Worm (Caenorhabditis elegans) whole organism, L4 larva: ENCODE measurements around the gene C07A12.18.

ENCODE experiments used
- F10B5.3 ChIP-seq: sonication (generic microtip); optimal IDR thresholded peaks from 2 replicates; lab custom pipeline; 2016; ENCODE audit warnings: mild to moderate bottlenecking, missing genetic modification characterization, missing compliant biosample characterization
- F26F4.8 ChIP-seq: fragments of 200-800 bp; sonication (Bioruptor generic); conservative IDR thresholded peaks from 2 replicates; pipeline ENCODE4 v1.3.6; 2022; ENCODE audit warnings: missing genetic modification characterization, missing compliant biosample characterization
- F37D6.2 ChIP-seq: sonication (generic microtip); optimal IDR thresholded peaks from 2 replicates; lab custom pipeline; 2016; ENCODE audit warnings: mild to moderate bottlenecking, missing genetic modification characterization, missing compliant biosample characterization
- F44E2.7 ChIP-seq: fragments of 200-800 bp; sonication (Bioruptor generic); IDR thresholded peaks from 2 replicates; pipeline ENCODE4 v2.1.2; 2022; ENCODE audit warnings: missing genetic modification characterization, missing compliant biosample characterization
- Y48G9A.11 ChIP-seq: fragments of 200-800 bp; sonication (Bioruptor generic); IDR thresholded peaks from 2 replicates; pipeline ENCODE4 v1.3.6; 2022; ENCODE audit warnings: missing genetic modification reagents, missing genetic modification characterization, missing compliant biosample characterization
- Y5F2A.4 ChIP-seq: fragments of 200-800 bp; sonication (Bioruptor generic); optimal IDR thresholded peaks from 2 replicates; lab custom pipeline; 2018; ENCODE audit warnings: mild to moderate bottlenecking, missing genetic modification characterization, missing compliant biosample characterization
- Y75B8A.6 ChIP-seq: fragments of 200-800 bp; sonication (Bioruptor generic); IDR thresholded peaks from 2 replicates; pipeline ENCODE4 v1.3.6; 2022; ENCODE audit warnings: missing genetic modification reagents, missing genetic modification characterization, missing compliant biosample characterization
- ama-1 ChIP-seq: fragments of 150-350 bp; optimal IDR thresholded peaks from 2 replicates; lab custom pipeline; 2014; ENCODE audit warnings: inconsistent platforms, mixed read lengths
- arid-1 ChIP-seq: fragments of 200-800 bp; sonication (Bioruptor generic); conservative IDR thresholded peaks from 2 replicates; pipeline ENCODE4 v1.3.6; 2022; ENCODE audit warnings: missing genetic modification reagents, missing genetic modification characterization, missing compliant biosample characterization
- attf-4 ChIP-seq: sonication (generic microtip); optimal IDR thresholded peaks from 3 replicates; lab custom pipeline; 2017; ENCODE audit warnings: missing biosample characterization, missing genetic modification characterization
- ceh-32 ChIP-seq: sonication (generic microtip); optimal IDR thresholded peaks from 2 replicates; lab custom pipeline; 2016; ENCODE audit warnings: mild to moderate bottlenecking, missing genetic modification characterization, missing compliant biosample characterization; ENCODE audit not compliant: poor library complexity
- ceh-44 ChIP-seq: fragments of 200-800 bp; sonication (Bioruptor generic); IDR thresholded peaks from 2 replicates; pipeline ENCODE4 v1.3.6; 2022; ENCODE audit warnings: missing genetic modification reagents, missing genetic modification characterization, missing compliant biosample characterization
- ceh-62 ChIP-seq: sonication (generic microtip); optimal IDR thresholded peaks from 2 replicates; lab custom pipeline; 2017; ENCODE audit warnings: missing biosample characterization, missing genetic modification characterization
- cey-2 ChIP-seq: sonication (generic microtip); optimal IDR thresholded peaks from 3 replicates; lab custom pipeline; 2017; ENCODE audit warnings: missing genetic modification characterization, mild to moderate bottlenecking, missing compliant biosample characterization, antibody characterized with exemption, borderline replicate concordance; ENCODE audit not compliant: insufficient read depth
- ctbp-1 ChIP-seq: fragments of 200-800 bp; sonication (Bioruptor generic); IDR thresholded peaks from 2 replicates; pipeline ENCODE4 v1.3.6; 2022; ENCODE audit warnings: missing genetic modification reagents, missing genetic modification characterization, missing compliant biosample characterization
- dmd-6 ChIP-seq: fragments of 200-800 bp; sonication (Bioruptor generic); IDR thresholded peaks from 2 replicates; pipeline ENCODE4 v1.3.6; 2022; ENCODE audit warnings: missing genetic modification reagents, missing genetic modification characterization, missing compliant biosample characterization
- dmd-9 ChIP-seq: fragments of 200-800 bp; sonication (Bioruptor generic); IDR thresholded peaks from 2 replicates; pipeline ENCODE4 v1.3.6; 2022; ENCODE audit warnings: missing genetic modification reagents, missing genetic modification characterization, missing compliant biosample characterization
- gei-8 ChIP-seq: fragments of 200-800 bp; sonication (Bioruptor generic); optimal IDR thresholded peaks from 2 replicates; lab custom pipeline; 2018; ENCODE audit warnings: mild to moderate bottlenecking, missing genetic modification characterization, missing compliant biosample characterization
- jun-1 ChIP-seq: fragments of 150-350 bp; optimal IDR thresholded peaks from 2 replicates; lab custom pipeline; 2014; ENCODE audit warnings: missing biosample characterization, missing genetic modification reagents, missing genetic modification characterization
- lim-7 ChIP-seq: fragments of 200-800 bp; sonication (Bioruptor generic); IDR thresholded peaks from 2 replicates; pipeline ENCODE4 v1.3.6; 2022; ENCODE audit warnings: missing genetic modification characterization, missing compliant biosample characterization
- lin-1 ChIP-seq: fragments of 200-800 bp; sonication (Bioruptor generic); IDR thresholded peaks from 2 replicates; pipeline ENCODE4 v1.3.6; 2022; ENCODE audit warnings: missing genetic modification reagents, missing genetic modification characterization, missing compliant biosample characterization
- lin-15B ChIP-seq: fragments of 150-350 bp; sonication (generic microtip); optimal IDR thresholded peaks from 3 replicates; lab custom pipeline; 2014; ENCODE audit warnings: missing biosample characterization, missing genetic modification characterization
- lin-29 ChIP-seq: fragments of 200-800 bp; sonication (Bioruptor generic); IDR thresholded peaks from 2 replicates; pipeline ENCODE4 v1.3.6; 2022; ENCODE audit warnings: missing genetic modification reagents, missing genetic modification characterization, missing compliant biosample characterization
- lin-38 ChIP-seq: fragments of 200-800 bp; sonication (Bioruptor generic); IDR thresholded peaks from 2 replicates; pipeline ENCODE4 v1.3.6; 2022; ENCODE audit warnings: missing genetic modification reagents, missing genetic modification characterization, missing compliant biosample characterization
- lin-39 ChIP-seq: fragments of 150-350 bp; optimal IDR thresholded peaks from 2 replicates; lab custom pipeline; 2014; ENCODE audit warnings: missing biosample characterization, missing genetic modification reagents, missing genetic modification characterization
- lsy-2 ChIP-seq, 2 experiments: fragments of 150-350 bp in 1 of 2; sonication (generic microtip) in 1 of 2; optimal IDR thresholded peaks; 2 replicates each; lab custom pipeline; 2014 to 2017; ENCODE audit warnings: missing biosample characterization in 2 of 2, missing genetic modification characterization in 2 of 2
- madf-5 ChIP-seq, 2 experiments: fragments of 200-800 bp; sonication (Bioruptor generic); IDR thresholded peaks; 2 replicates each; pipeline ENCODE4 v1.3.6; 2022; ENCODE audit warnings: missing compliant biosample characterization in 2 of 2, missing genetic modification characterization in 2 of 2
- madf-9 ChIP-seq: fragments of 200-800 bp; sonication (Bioruptor generic); conservative IDR thresholded peaks from 2 replicates; pipeline ENCODE4 v1.3.6; 2022; ENCODE audit warnings: missing genetic modification reagents, missing genetic modification characterization, missing compliant biosample characterization
- mdl-1 ChIP-seq, 2 experiments: fragments of 150-350 bp in 1 of 2; sonication (generic microtip) in 1 of 2; optimal IDR thresholded peaks; 2 replicates each; lab custom pipeline; 2014 to 2017; ENCODE audit warnings: missing biosample characterization in 2 of 2, missing genetic modification characterization in 2 of 2
- mdt-29 ChIP-seq: fragments of 200-800 bp; sonication (Bioruptor generic); IDR thresholded peaks from 2 replicates; pipeline ENCODE4 v1.3.6; 2022; ENCODE audit warnings: missing genetic modification reagents, missing genetic modification characterization, missing compliant biosample characterization
- nhr-10 ChIP-seq: fragments of 150-350 bp; optimal IDR thresholded peaks from 2 replicates; lab custom pipeline; 2014; ENCODE audit warnings: missing biosample characterization, missing genetic modification characterization
- nhr-102 ChIP-seq: sonication (generic microtip); optimal IDR thresholded peaks from 2 replicates; lab custom pipeline; 2016; ENCODE audit warnings: mild to moderate bottlenecking, missing genetic modification characterization, moderate library complexity, missing compliant biosample characterization
- nhr-11 ChIP-seq: fragments of 150-350 bp; optimal IDR thresholded peaks from 2 replicates; lab custom pipeline; 2014; ENCODE audit warnings: missing biosample characterization, missing genetic modification characterization
- nhr-237 ChIP-seq: sonication (generic microtip); optimal IDR thresholded peaks from 2 replicates; lab custom pipeline; 2017; ENCODE audit warnings: missing biosample characterization, missing genetic modification characterization
- nhr-28 ChIP-seq: fragments of 150-350 bp; optimal IDR thresholded peaks from 2 replicates; lab custom pipeline; 2014; ENCODE audit warnings: missing biosample characterization, missing genetic modification characterization
- nhr-41 ChIP-seq: fragments of 200-800 bp; sonication (Bioruptor generic); IDR thresholded peaks from 2 replicates; pipeline ENCODE4 v1.3.6; 2022; ENCODE audit warnings: missing genetic modification reagents, missing genetic modification characterization, missing compliant biosample characterization
- nhr-77 ChIP-seq: fragments of 150-350 bp; optimal IDR thresholded peaks from 2 replicates; lab custom pipeline; 2014; ENCODE audit warnings: missing biosample characterization, missing genetic modification characterization
- pha-4 ChIP-seq, 2 experiments: fragments of 150-350 bp in 1 of 2; fragments of 200-800 bp in 1 of 2; sonication (Bioruptor generic) in 1 of 2; IDR thresholded peaks in 1 of 2; optimal IDR thresholded peaks in 1 of 2; 2 replicates each; pipeline versions ENCODE4 v1.3.6 to Lab custom; 2014 to 2022; ENCODE audit warnings: missing genetic modification characterization in 2 of 2, missing genetic modification reagents in 2 of 2, missing biosample characterization in 1 of 2, missing compliant biosample characterization in 1 of 2
- saeg-2 ChIP-seq: fragments of 200-800 bp; sonication (Bioruptor generic); IDR thresholded peaks from 2 replicates; pipeline ENCODE4 v1.3.6; 2022; ENCODE audit warnings: missing genetic modification reagents, missing genetic modification characterization, missing compliant biosample characterization
- sdz-12 ChIP-seq: fragments of 200-800 bp; sonication (Bioruptor generic); optimal IDR thresholded peaks from 2 replicates; lab custom pipeline; 2018; ENCODE audit warnings: mild to moderate bottlenecking, missing genetic modification characterization, missing compliant biosample characterization
- skn-1 ChIP-seq: fragments of 150-350 bp; optimal IDR thresholded peaks from 2 replicates; lab custom pipeline; 2014; ENCODE audit warnings: missing biosample characterization, missing genetic modification characterization
- snpc-1.2 ChIP-seq: fragments of 200-800 bp; sonication (Bioruptor generic); IDR thresholded peaks from 2 replicates; pipeline ENCODE4 v1.3.6; 2022; ENCODE audit warnings: missing genetic modification reagents, missing genetic modification characterization, missing compliant biosample characterization
- spr-1 ChIP-seq: sonication (generic microtip); optimal IDR thresholded peaks from 2 replicates; lab custom pipeline; 2016; ENCODE audit warnings: mild to moderate bottlenecking, missing genetic modification characterization, missing compliant biosample characterization
- tag-97 ChIP-seq: fragments of 200-800 bp; sonication (Bioruptor generic); IDR thresholded peaks from 2 replicates; pipeline ENCODE4 v1.3.6; 2022; ENCODE audit warnings: missing genetic modification characterization, missing compliant biosample characterization
- tra-1 ChIP-seq: fragments of 200-800 bp; sonication (Bioruptor generic); IDR thresholded peaks from 2 replicates; pipeline ENCODE4 v1.3.6; 2022; ENCODE audit warnings: missing genetic modification reagents, missing genetic modification characterization, missing compliant biosample characterization
- unc-39 ChIP-seq: sonication (generic microtip); optimal IDR thresholded peaks from 2 replicates; lab custom pipeline; 2017; ENCODE audit warnings: missing biosample characterization, missing genetic modification characterization
- unc-62 ChIP-seq, 3 experiments: fragments of 150-350 bp in 1 of 3; sonication (generic microtip); optimal IDR thresholded peaks in 2 of 3; peaks in 1 of 3; 1 replicate in 1 of 3; 2 replicates in 2 of 3; lab custom pipeline; 2014 to 2017; ENCODE audit warnings: missing biosample characterization in 3 of 3, missing genetic modification characterization in 3 of 3, missing genetic modification reagents in 3 of 3, missing genotype in 1 of 3
- zag-1 ChIP-seq: fragments of 150-350 bp; optimal IDR thresholded peaks from 2 replicates; lab custom pipeline; 2014; ENCODE audit warnings: missing biosample characterization, missing genetic modification characterization
- zip-11 ChIP-seq: fragments of 200-800 bp; sonication (Bioruptor generic); IDR thresholded peaks from 2 replicates; pipeline ENCODE4 v1.3.6; 2022; ENCODE audit warnings: missing genetic modification characterization, missing compliant biosample characterization
- ztf-7 ChIP-seq: fragments of 150-350 bp; optimal IDR thresholded peaks from 2 replicates; lab custom pipeline; 2014; ENCODE audit warnings: missing biosample characterization, missing genetic modification characterization

C07A12.18 gene

DNA sequence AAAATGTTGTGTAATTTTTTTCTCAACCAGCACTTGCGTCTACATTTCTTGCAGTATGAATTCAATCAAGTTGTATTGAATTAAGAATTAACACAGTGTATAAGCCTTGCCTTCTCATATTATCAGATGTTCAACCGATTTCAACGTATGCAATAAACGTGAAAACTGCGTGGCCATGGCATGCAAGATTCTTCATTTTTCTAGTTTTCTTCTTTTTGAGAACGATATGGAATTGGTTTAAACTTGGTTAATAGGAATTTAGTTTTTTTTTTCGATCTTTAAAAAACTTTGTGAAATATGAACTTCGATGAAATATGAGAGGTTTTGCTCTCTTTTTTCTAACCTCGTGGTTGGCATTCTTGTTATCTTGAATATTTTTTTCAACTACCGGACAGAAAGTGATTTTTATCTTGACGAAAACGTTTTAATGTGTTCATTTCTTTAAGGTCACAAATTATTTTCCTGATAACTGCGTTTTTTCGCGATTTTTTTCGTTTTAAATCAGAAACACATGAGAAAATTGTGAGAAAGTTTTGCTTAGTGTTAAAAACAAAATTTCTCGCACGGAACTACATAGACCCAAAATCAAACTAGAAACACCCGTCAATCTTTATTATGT, 19.2 kb downstream of the C07A12.18 start:
- TF ChIP-seq ama-1 (lab: Kevin White, UChicago) (no peak), sdz-12 (GFP tag; lab: Kevin White, UChicago) (no peak), nhr-77 (peak; percentile 51), tra-1 (GFP tag; lab: Robert Waterston, UW) (0 out of 2 replicates have a peak, but pooled peaks have one; percentile 5), F44E2.7 (no peak), ctbp-1 (GFP tag; lab: Robert Waterston, UW) (no peak), Y48G9A.11 (no peak), lim-7 (GFP tag; lab: Robert Waterston, UW) (no peak), lin-38 (GFP tag; lab: Robert Waterston, UW) (no peak), ceh-62 (tag; lab: Kevin White, UChicago) (no peak), lin-1 (GFP tag; lab: Robert Waterston, UW) (no peak), F10B5.3 (tag; lab: Kevin White, UChicago) (no peak), dmd-6 (GFP tag; lab: Robert Waterston, UW) (peak; percentile 84), mdl-1 (tag; optimal IDR thresholded peaks at IDR 0.05; lab: Kevin White, UChicago) (peak in 1 of 2 experiments; percentile 65), lin-15B (tag; lab: Kevin White, UChicago) (no peak), lsy-2 (tag; optimal IDR thresholded peaks at IDR 0.05; lab: Kevin White, UChicago) (peak in 1 of 2 experiments; percentile 20), arid-1 (GFP tag; lab: Robert Waterston, UW) (no peak), ceh-44 (no peak), ceh-32 (tag; lab: Kevin White, UChicago) (no peak), tag-97 (GFP tag; lab: Robert Waterston, UW) (no peak), mdt-29 (GFP tag; lab: Robert Waterston, UW) (no peak), saeg-2 (GFP tag; lab: Robert Waterston, UW) (no peak), nhr-237 (no peak), lin-39 (tag; lab: Kevin White, UChicago) (no peak), gei-8 (no peak), zag-1 (no peak), lin-29 (GFP tag; lab: Robert Waterston, UW) (no peak), jun-1 (tag; lab: Kevin White, UChicago) (no peak), unc-62 (GFP tag; optimal IDR thresholded peaks at IDR 0.05 in 1 of 2; lab: Kevin White, UChicago) (peak in 1 of 2 experiments; percentile 57), unc-62 (tag; optimal IDR thresholded peaks at IDR 0.05; lab: Kevin White, UChicago) (no peak), ztf-7 (tag; lab: Kevin White, UChicago) (no peak), madf-5 (GFP tag; IDR thresholded peaks at IDR 0.05; lab: Robert Waterston, UW) (no peak), Y75B8A.6 (GFP tag; lab: Robert Waterston, UW) (no peak), skn-1 (tag; lab: Kevin White, UChicago) (no peak), zip-11 (GFP tag; lab: Robert Waterston, UW) (no peak), spr-1 (tag; lab: Kevin White, UChicago) (no peak), nhr-41 (GFP tag; lab: Robert Waterston, UW) (no peak), dmd-9 (no peak), unc-39 (tag; lab: Kevin White, UChicago) (no peak), snpc-1.2 (GFP tag; lab: Robert Waterston, UW) (no peak), nhr-10 (tag; lab: Kevin White, UChicago) (no peak), nhr-28 (tag; lab: Kevin White, UChicago) (peak; percentile 75), Y5F2A.4 (GFP tag; lab: Kevin White, UChicago) (no peak), madf-9 (GFP tag; lab: Robert Waterston, UW) (no peak), F26F4.8 (GFP tag; lab: Robert Waterston, UW) (no peak), pha-4 (GFP tag; IDR thresholded peaks at IDR 0.05; lab: Robert Waterston, UW) (no peak), pha-4 (tag; optimal IDR thresholded peaks at IDR 0.05; lab: Kevin White, UChicago) (no peak), nhr-102 (no peak), nhr-11 (tag; lab: Kevin White, UChicago) (no peak), F37D6.2 (tag; lab: Kevin White, UChicago) (no peak), cey-2 (no peak), attf-4 (tag; lab: Kevin White, UChicago) (no peak)
